Worm (Caenorhabditis elegans) whole organism, L4/young adult: ENCODE data around the gene cest-5.1.

Experiments used
- dao-5 ChIP-seq: sonication (generic microtip); optimal IDR thresholded peaks from 2 replicates; lab custom pipeline; 2016; ENCODE audit warnings: missing genotype, missing genetic modification characterization, moderate library complexity, missing compliant biosample characterization
- him-1 ChIP-seq: sonication (generic microtip); optimal IDR thresholded peaks from 2 replicates; lab custom pipeline; 2016; ENCODE audit warnings: missing genotype, missing genetic modification reagents, missing genetic modification characterization, missing compliant biosample characterization

DNA sequence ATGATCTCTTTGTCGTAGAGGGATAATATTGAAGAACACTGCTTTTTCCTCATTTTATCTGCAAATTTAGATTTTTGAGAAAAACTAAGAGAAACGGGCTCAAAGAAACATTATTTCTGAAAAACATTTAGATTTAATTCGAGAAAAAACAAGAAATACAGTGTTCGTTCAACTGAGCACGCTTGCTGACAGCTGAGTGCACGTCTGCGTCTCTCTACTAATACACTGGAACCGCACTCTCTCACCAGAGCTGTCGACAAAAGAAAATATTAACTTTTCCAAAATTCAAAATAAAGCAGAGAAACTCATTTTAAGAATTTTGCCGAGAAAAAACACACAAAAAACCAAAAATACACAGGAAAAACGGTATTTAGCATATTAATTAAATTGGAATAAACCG, 18.3 kb downstream of the cest-5.1 start, which contains the start of gene drh-1:
- TF ChIP-seq dao-5 (tag; lab: Kevin White, UChicago) (no peak), him-1 (tag; lab: Kevin White, UChicago) (no peak)
